Worm (Caenorhabditis elegans): Measurements from ENCODE around the gene Y53F4B.23.

Gene Y53F4B.23

ce11 chrII:15089086-15089895 lies 35.0 kb upstream of the Y53F4B.23 start (continued):
- 0 out of 2 replicates have a peak, but pooled peaks have one; percentile 6 for TF ChIP-seq tra-1 (GFP tag; IDR thresholded peaks at IDR 0.05)
- no peak for TF ChIP-seq zip-2 (tag; optimal IDR thresholded peaks at IDR 0.05)
- no peak for TF ChIP-seq egl-43 (GFP tag; IDR thresholded peaks at IDR 0.05)
- TF ChIP-seq ZK337.2 (GFP tag; IDR thresholded peaks at IDR 0.05) = peak; percentile 80; the same call in 1 of the 2 replicates
- TF ChIP-seq unc-130 (GFP tag; optimal IDR thresholded peaks at IDR 0.05) = peak; percentile 81
- TF ChIP-seq zfp-3 (GFP tag; conservative IDR thresholded peaks at IDR 0.05) = 0 out of 2 replicates have a peak, but pooled peaks have one; percentile 30
- peak; percentile 49 for TF ChIP-seq dve-1 (tag; optimal IDR thresholded peaks at IDR 0.05; ENCODE audit: insufficient read depth)
- peak; percentile 60 for TF ChIP-seq lin-38 (GFP tag; IDR thresholded peaks at IDR 0.05)
- peak; percentile 70; the same call in 1 of the 2 replicates for TF ChIP-seq set-16 (GFP tag; IDR thresholded peaks at IDR 0.05)
- no peak for TF ChIP-seq nhr-11 (tag; optimal IDR thresholded peaks at IDR 0.05)

- TF ChIP-seq mxl-3 (GFP tag; optimal IDR thresholded peaks at IDR 0.05) (no peak), T20F7.1 (GFP tag; optimal IDR thresholded peaks at IDR 0.05) (peak; percentile 92)
Observed at ce11 chrII:15089896-15090230, 34.4 kb upstream of the Y53F4B.23 start, which contains the start of gene Y53F4B.21. Gene Y53F4B.21, plus strand, starts transcription at chrII:15090180.

- TF ChIP-seq Y48G9A.11 (GFP tag; IDR thresholded peaks at IDR 0.05) = 0 out of 2 replicates have a peak, but pooled peaks have one; percentile 10
- TF ChIP-seq egl-43 (GFP tag; IDR thresholded peaks at IDR 0.05) = peak; percentile 49; the same call in 1 of the 2 replicates
- TF ChIP-seq ZK337.2 (GFP tag; IDR thresholded peaks at IDR 0.05) = peak; percentile 7; the same call in 1 of the 2 replicates
- 0 out of 2 replicates have a peak, but pooled peaks have one; percentile 56 for TF ChIP-seq nhr-42 (GFP tag; IDR thresholded peaks at IDR 0.05)
Observed at ce11 chrII:15096328-15096727, 28.0 kb upstream of the Y53F4B.23 start.

- TF ChIP-seq aha-1 (tag) (peak; percentile 93), skn-1 (tag; optimal IDR thresholded peaks at IDR 0.05) (no peak), ctbp-1 (GFP tag; IDR thresholded peaks at IDR 0.05) (no peak), attf-4 (tag; optimal IDR thresholded peaks at IDR 0.05) (no peak), ceh-44 (GFP tag; IDR thresholded peaks at IDR 0.05) (no peak), F37D6.2 (tag; optimal IDR thresholded peaks at IDR 0.05) (no peak), zfp-2 (tag; optimal IDR thresholded peaks at IDR 0.05) (no peak), arid-1 (GFP tag; conservative IDR thresholded peaks at IDR 0.05) (no peak)
Observed at ce11 chrII:15107184-15107583, 17.1 kb upstream of the Y53F4B.23 start.

- TF ChIP-seq php-3 (GFP tag; IDR thresholded peaks at IDR 0.05) = no peak
- TF ChIP-seq unc-62 (GFP tag; optimal IDR thresholded peaks at IDR 0.05 in 1 of 2) = peak in 1 of 2 experiments; percentile 26
- TF ChIP-seq unc-62 (tag; optimal IDR thresholded peaks at IDR 0.05) = no peak
- TF ChIP-seq dmd-8 (GFP tag; IDR thresholded peaks at IDR 0.05) = no peak
Observed at ce11 chrII:15109844-15110243, 14.5 kb upstream of the Y53F4B.23 start, which contains the start of gene Y53F4B.39. Gene Y53F4B.39, plus strand, starts transcription at chrII:15110144.

ce11 chrII:15111352-15111751 lies 13.0 kb upstream of the Y53F4B.23 start:
- no peak for TF ChIP-seq D1046.2 (GFP tag; IDR thresholded peaks at IDR 0.05)
- TF ChIP-seq zfp-3 (GFP tag; conservative IDR thresholded peaks at IDR 0.05) = no peak
- peak; percentile 66 for TF ChIP-seq dve-1 (tag; optimal IDR thresholded peaks at IDR 0.05; ENCODE audit: insufficient read depth)
- TF ChIP-seq arid-1 (GFP tag; conservative IDR thresholded peaks at IDR 0.05) = no peak
- TF ChIP-seq lin-39 (tag; optimal IDR thresholded peaks at IDR 0.05) = no peak
- no peak for TF ChIP-seq lin-13 (GFP tag; optimal IDR thresholded peaks at IDR 0.05)
- no peak for TF ChIP-seq nhr-10 (tag; optimal IDR thresholded peaks at IDR 0.05)
- no peak for TF ChIP-seq zip-11 (GFP tag; IDR thresholded peaks at IDR 0.05)
- TF ChIP-seq lin-1 (GFP tag; IDR thresholded peaks at IDR 0.05) = 0 out of 2 replicates have a peak, but pooled peaks have one; percentile 24
- TF ChIP-seq mes-2 (tag; optimal IDR thresholded peaks at IDR 0.05; ENCODE audit: poor library complexity, severe bottlenecking) = peak; percentile 31
- TF ChIP-seq mep-1 (tag; optimal IDR thresholded peaks at IDR 0.05) = no peak
- no peak for TF ChIP-seq madf-5 (GFP tag; IDR thresholded peaks at IDR 0.05)
- peak; percentile 9 for TF ChIP-seq hlh-30 (tag; optimal IDR thresholded peaks at IDR 0.05; ENCODE audit: insufficient read depth)
- peak; percentile 77 for TF ChIP-seq dmd-6 (GFP tag; IDR thresholded peaks at IDR 0.05)
- no peak for TF ChIP-seq T20F7.1 (GFP tag; optimal IDR thresholded peaks at IDR 0.05)
- TF ChIP-seq zfp-2 (tag; optimal IDR thresholded peaks at IDR 0.05) = no peak
- TF ChIP-seq ceh-32 (tag; optimal IDR thresholded peaks at IDR 0.05; ENCODE audit: poor library complexity) = no peak
- TF ChIP-seq nhr-42 (GFP tag; IDR thresholded peaks at IDR 0.05) = peak; percentile 66; the same call in 1 of the 2 replicates
- TF ChIP-seq R02D3.7 (tag; optimal IDR thresholded peaks at IDR 0.05) = no peak
- TF ChIP-seq egl-43 (GFP tag; IDR thresholded peaks at IDR 0.05) = no peak
- TF ChIP-seq nhr-76 (tag; optimal IDR thresholded peaks at IDR 0.05) = no peak
